Fruit fly (Drosophila melanogaster) whole organism, pupa: ENCODE measurements around the gene Lamtor5.
A peak's percentile ranks its signal among the peaks of the same experiment; 100 is the strongest.

ENCODE experiments used
- CG17806 ChIP-seq: fragments of 200-800 bp; sonication (Bioruptor generic); optimal IDR thresholded peaks from 2 replicates; lab custom pipeline; 2018; ENCODE audit warnings: missing biosample characterization, mild to moderate bottlenecking, missing genetic modification characterization, moderate library complexity
- CG32121 ChIP-seq: fragments of 200-800 bp; sonication (Bioruptor generic); IDR thresholded peaks from 2 replicates; pipeline ENCODE4 v1.3.6; 2022; ENCODE audit warnings: missing biosample characterization, missing genetic modification characterization
- EcR ChIP-seq: fragments of 200-800 bp; sonication (Bioruptor generic); optimal IDR thresholded peaks from 3 replicates; lab custom pipeline; 2019; ENCODE audit warnings: missing biosample characterization, missing genetic modification characterization, mild to moderate bottlenecking, moderate library complexity, missing genetic modification reagents
- Pif1A ChIP-seq: fragments of 200-800 bp; sonication (Bioruptor generic); optimal IDR thresholded peaks from 3 replicates; lab custom pipeline; 2016; ENCODE audit warnings: missing biosample characterization, missing genetic modification characterization
- gl ChIP-seq: fragments of 200-800 bp; sonication (Bioruptor generic); optimal IDR thresholded peaks from 2 replicates; lab custom pipeline; 2018; ENCODE audit warnings: missing biosample characterization, mild to moderate bottlenecking, missing genetic modification characterization

DNA sequence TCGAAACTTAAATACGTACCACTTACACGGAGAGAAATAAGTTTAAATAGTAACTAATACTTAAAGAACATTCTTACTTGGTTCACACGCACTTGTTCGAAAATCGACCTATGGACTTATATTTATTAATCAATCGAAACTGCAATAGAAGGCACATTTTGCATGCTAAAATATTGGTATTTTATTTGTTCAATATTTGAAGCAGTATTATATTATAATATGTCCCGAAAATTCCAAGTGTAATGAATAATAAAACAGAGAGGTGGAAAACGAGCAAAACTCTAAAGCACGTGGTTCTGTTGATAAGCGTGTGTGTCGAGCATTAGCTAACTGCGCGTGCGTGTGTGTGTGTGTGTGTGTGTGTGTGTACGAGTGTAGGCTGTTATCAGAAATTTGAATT, 8.9 kb downstream of the Lamtor5 start:
- no peak for TF ChIP-seq gl (tag; lab: Kevin White, UChicago)
- peak; percentile 22 for TF ChIP-seq Pif1A (GFP tag; lab: Kevin White, UChicago)
- TF ChIP-seq EcR (GFP tag; lab: Kevin White, UChicago), result no peak
- TF ChIP-seq CG17806 (tag; lab: Kevin White, UChicago), result no peak
- TF ChIP-seq CG32121 (GFP tag; lab: Robert Waterston, UW), result 0 out of 2 replicates have a peak, but pooled peaks have one; percentile 16
